Worm (Caenorhabditis elegans): Measurements from ENCODE around the gene mdmh-35.

The mdmh-35 gene

ce11 chrII:7860221-7860928 lies 4.9 kb upstream of the mdmh-35 start, which contains the start of gene lin-5 (continued):
- TF ChIP-seq madf-5 (GFP tag; IDR thresholded peaks at IDR 0.05) = no peak
- no peak for TF ChIP-seq nhr-25 (tag; optimal IDR thresholded peaks at IDR 0.05; ENCODE audit: borderline replicate concordance, insufficient read depth)
- TF ChIP-seq fos-1 (tag; optimal IDR thresholded peaks at IDR 0.05) = no peak
- TF ChIP-seq mxl-3 (GFP tag; optimal IDR thresholded peaks at IDR 0.05) = peak; percentile 27
- no peak for TF ChIP-seq unc-39 (tag; optimal IDR thresholded peaks at IDR 0.05)
- peak in 1 of 2 experiments; percentile 23 for TF ChIP-seq mdl-1 (tag; optimal IDR thresholded peaks at IDR 0.05)
- TF ChIP-seq tra-1 (GFP tag; IDR thresholded peaks at IDR 0.05) = no peak
- peak in 1 of 2 experiments; percentile 86 for TF ChIP-seq lsy-2 (tag; optimal IDR thresholded peaks at IDR 0.05)
- no peak for TF ChIP-seq nhr-102 (tag; optimal IDR thresholded peaks at IDR 0.05)
- TF ChIP-seq attf-4 (tag; optimal IDR thresholded peaks at IDR 0.05) = no peak
- peak; percentile 94 for TF ChIP-seq aha-1 (tag)
- TF ChIP-seq pha-4 (GFP tag; IDR thresholded peaks at IDR 0.05) = no peak
- TF ChIP-seq pha-4 (tag; optimal IDR thresholded peaks at IDR 0.05) = no peak
- TF ChIP-seq spr-1 (tag; optimal IDR thresholded peaks at IDR 0.05) = no peak
- TF ChIP-seq daf-19 (GFP tag; conservative IDR thresholded peaks at IDR 0.05) = no peak
- no peak for TF ChIP-seq zip-2 (tag; optimal IDR thresholded peaks at IDR 0.05)
- TF ChIP-seq ztf-7 (tag; optimal IDR thresholded peaks at IDR 0.05) = no peak
- peak; percentile 38; the same call in 1 of the 2 replicates for TF ChIP-seq Y48G9A.11 (GFP tag; IDR thresholded peaks at IDR 0.05)
- TF ChIP-seq daf-16 (GFP tag; optimal IDR thresholded peaks at IDR 0.05) = no peak
- peak; percentile 25 for TF ChIP-seq daf-16 (tag; optimal IDR thresholded peaks at IDR 0.05)
- no peak for TF ChIP-seq dmd-9 (GFP tag; IDR thresholded peaks at IDR 0.05)
- no peak for TF ChIP-seq lim-7 (GFP tag; IDR thresholded peaks at IDR 0.05)
- TF ChIP-seq zag-1 (tag; optimal IDR thresholded peaks at IDR 0.05) = no peak
- TF ChIP-seq dmd-6 (GFP tag; IDR thresholded peaks at IDR 0.05) = no peak
- no peak for TF ChIP-seq pqm-1 (tag; optimal IDR thresholded peaks at IDR 0.05)
- no peak for TF ChIP-seq mdt-29 (GFP tag; IDR thresholded peaks at IDR 0.05)
- peak; percentile 4 for TF ChIP-seq dve-1 (tag; optimal IDR thresholded peaks at IDR 0.05; ENCODE audit: insufficient read depth)
- peak; percentile 16 for TF ChIP-seq F37D6.2 (tag; optimal IDR thresholded peaks at IDR 0.05)
- TF ChIP-seq mxl-2 (GFP tag; conservative IDR thresholded peaks at IDR 0.05) = no peak
- peak; percentile 20 for TF ChIP-seq lin-13 (GFP tag; optimal IDR thresholded peaks at IDR 0.05)
- no peak for TF ChIP-seq set-16 (GFP tag; IDR thresholded peaks at IDR 0.05)
- no peak for TF ChIP-seq php-3 (GFP tag; IDR thresholded peaks at IDR 0.05)
- no peak for TF ChIP-seq Y5F2A.4 (GFP tag; optimal IDR thresholded peaks at IDR 0.05)
- no peak for TF ChIP-seq ama-1 (optimal IDR thresholded peaks at IDR 0.05)
- no peak for TF ChIP-seq ceh-32 (tag; optimal IDR thresholded peaks at IDR 0.05; ENCODE audit: poor library complexity)
- TF ChIP-seq rbr-2 (tag; optimal IDR thresholded peaks at IDR 0.05) = peak; percentile 45
- TF ChIP-seq lin-29 (GFP tag; IDR thresholded peaks at IDR 0.05) = no peak
- peak; percentile 53 for TF ChIP-seq hlh-30 (tag; optimal IDR thresholded peaks at IDR 0.05; ENCODE audit: insufficient read depth)
- TF ChIP-seq mep-1 (tag; optimal IDR thresholded peaks at IDR 0.05) = peak; percentile 67
- no peak for TF ChIP-seq D1046.2 (GFP tag; IDR thresholded peaks at IDR 0.05)
- TF ChIP-seq ctbp-1 (GFP tag; IDR thresholded peaks at IDR 0.05) = no peak
- no peak for TF ChIP-seq ztf-11 (tag; optimal IDR thresholded peaks at IDR 0.05)
- no peak for TF ChIP-seq lir-3 (tag; optimal IDR thresholded peaks at IDR 0.05)
- no peak for TF ChIP-seq nhr-48 (tag; optimal IDR thresholded peaks at IDR 0.05)
- no peak for TF ChIP-seq ceh-20 (GFP tag; IDR thresholded peaks at IDR 0.05)
- no peak for TF ChIP-seq F26F4.8 (GFP tag; conservative IDR thresholded peaks at IDR 0.05)
- no peak for TF ChIP-seq nhr-10 (tag; optimal IDR thresholded peaks at IDR 0.05)
- TF ChIP-seq duxl-1 (tag; optimal IDR thresholded peaks at IDR 0.05; ENCODE audit: poor library complexity) = no peak
- TF ChIP-seq ceh-82 (tag; optimal IDR thresholded peaks at IDR 0.05) = no peak
- no peak for TF ChIP-seq cey-2 (tag; optimal IDR thresholded peaks at IDR 0.05; ENCODE audit: borderline replicate concordance, insufficient read depth)
- TF ChIP-seq Y105C5A.15 (GFP tag; IDR thresholded peaks at IDR 0.05) = no peak

All from whole organism, L4 larva.